Worm (Caenorhabditis elegans): ENCODE measurements around the gene H11L12.1.

- TF ChIP-seq lsy-2 (tag; optimal IDR thresholded peaks at IDR 0.05) (no peak), egl-27 (tag; optimal IDR thresholded peaks at IDR 0.05) (no peak), skn-1 (tag; optimal IDR thresholded peaks at IDR 0.05) (no peak), nhr-11 (tag; optimal IDR thresholded peaks at IDR 0.05) (no peak), ceh-82 (tag; optimal IDR thresholded peaks at IDR 0.05) (no peak), unc-62 (GFP tag; optimal IDR thresholded peaks at IDR 0.05) (no peak), mbf-1 (tag; optimal IDR thresholded peaks at IDR 0.05) (no peak), elt-1 (tag; optimal IDR thresholded peaks at IDR 0.05) (no peak), nhr-77 (tag; optimal IDR thresholded peaks at IDR 0.05) (no peak)
Observed at ce11 chrX:17667288-17667687, 44.2 kb downstream of the H11L12.1 start.
